Fruit fly (Drosophila melanogaster) whole organism, embryonic: ENCODE measurements around the gene SamDC.
A peak's percentile ranks its signal among the peaks of the same experiment; 100 is the strongest.

Experiments
- CG10274 ChIP-seq: fragments of 200-800 bp; sonication (Bioruptor generic); optimal IDR thresholded peaks from 3 replicates; lab custom pipeline; 2017; ENCODE audit warnings: missing biosample characterization, mild to moderate bottlenecking, missing genetic modification characterization
- CG13287 ChIP-seq: fragments of 200-800 bp; sonication (Bioruptor generic); IDR thresholded peaks from 2 replicates; pipeline ENCODE4 v1.3.6; 2022; ENCODE audit warnings: missing biosample characterization, missing genetic modification characterization; ENCODE audit not compliant: partially characterized antibody
- CG15479 ChIP-seq: fragments of 200-800 bp; sonication (Bioruptor generic); optimal IDR thresholded peaks from 3 replicates; lab custom pipeline; 2019; ENCODE audit warnings: missing biosample characterization, mild to moderate bottlenecking, missing genetic modification characterization, moderate library complexity
- CG16863 ChIP-seq: fragments of 200-800 bp; sonication (Bioruptor generic); optimal IDR thresholded peaks from 3 replicates; lab custom pipeline; 2016; ENCODE audit warnings: missing biosample characterization, missing genetic modification characterization
- CG17186 ChIP-seq: fragments of 200-800 bp; sonication (Bioruptor generic); optimal IDR thresholded peaks from 3 replicates; lab custom pipeline; 2017; ENCODE audit warnings: missing biosample characterization, missing genetic modification reagents, missing genetic modification characterization
- CG17359 ChIP-seq: fragments of 200-800 bp; sonication (Bioruptor generic); optimal IDR thresholded peaks from 3 replicates; lab custom pipeline; 2018; ENCODE audit warnings: missing biosample characterization, mild to moderate bottlenecking, missing genetic modification characterization, moderate library complexity
- CG2889 ChIP-seq: fragments of 200-800 bp; sonication (Bioruptor generic); IDR thresholded peaks from 3 replicates; pipeline ENCODE4 v1.3.6; 2022; ENCODE audit warnings: missing biosample characterization, missing genetic modification characterization
- CG30403 ChIP-seq: fragments of 200-800 bp; sonication (Bioruptor generic); optimal IDR thresholded peaks from 3 replicates; lab custom pipeline; 2016; ENCODE audit warnings: missing biosample characterization, missing genetic modification characterization
- CG31365 ChIP-seq: fragments of 200-800 bp; sonication (Bioruptor generic); optimal IDR thresholded peaks from 2 replicates; lab custom pipeline; 2018; ENCODE audit warnings: missing biosample characterization, mild to moderate bottlenecking, missing genetic modification characterization
- CG32772 ChIP-seq: fragments of 200-800 bp; sonication (Bioruptor generic); IDR thresholded peaks from 2 replicates; pipeline ENCODE4 v1.3.6; 2022; ENCODE audit warnings: missing biosample characterization, missing genetic modification characterization
- CG3407 ChIP-seq: fragments of 200-800 bp; sonication (Bioruptor generic); optimal IDR thresholded peaks from 2 replicates; lab custom pipeline; 2018; ENCODE audit warnings: missing biosample characterization, mild to moderate bottlenecking, missing genetic modification characterization
- CG34224 ChIP-seq: fragments of 200-800 bp; sonication (Bioruptor generic); IDR thresholded peaks from 3 replicates; pipeline ENCODE4 v1.3.6; 2022; ENCODE audit warnings: missing biosample characterization, missing genetic modification characterization; ENCODE audit not compliant: partially characterized antibody
- CG34422 ChIP-seq: fragments of 200-800 bp; sonication (Bioruptor generic); IDR thresholded peaks from 3 replicates; pipeline ENCODE4 v1.3.6; 2022; ENCODE audit warnings: missing biosample characterization, missing genetic modification characterization
- CG3726 ChIP-seq: fragments of 200-800 bp; sonication (Bioruptor generic); IDR thresholded peaks from 3 replicates; pipeline ENCODE4, ENCODE4 v1.3.6; 2022; ENCODE audit warnings: missing biosample characterization, missing genetic modification characterization
- CG4820 ChIP-seq: fragments of 200-800 bp; sonication (Bioruptor generic); optimal IDR thresholded peaks from 3 replicates; lab custom pipeline; 2016; ENCODE audit warnings: missing biosample characterization, missing genetic modification characterization
- CG6689 ChIP-seq: fragments of 200-800 bp; sonication (Bioruptor generic); IDR thresholded peaks from 2 replicates; pipeline ENCODE4 v1.3.6; 2022; ENCODE audit warnings: missing biosample characterization, missing genetic modification characterization
- CG8944 ChIP-seq: fragments of 200-800 bp; sonication (Bioruptor generic); optimal IDR thresholded peaks from 3 replicates; lab custom pipeline; 2016; ENCODE audit warnings: missing biosample characterization, missing genetic modification characterization
- CG9727 ChIP-seq: fragments of 200-800 bp; sonication (Bioruptor generic); optimal IDR thresholded peaks from 3 replicates; lab custom pipeline; 2017; ENCODE audit warnings: missing biosample characterization, mild to moderate bottlenecking, missing genetic modification characterization
- CG9797 ChIP-seq: fragments of 200-800 bp; sonication (Bioruptor generic); optimal IDR thresholded peaks from 3 replicates; lab custom pipeline; 2018; ENCODE audit warnings: missing biosample characterization, mild to moderate bottlenecking, missing genetic modification characterization
- Dek ChIP-seq: fragments of 200-800 bp; sonication (Bioruptor generic); optimal IDR thresholded peaks from 3 replicates; lab custom pipeline; 2019; ENCODE audit warnings: missing biosample characterization, mild to moderate bottlenecking, missing genetic modification characterization, moderate library complexity
- Elba2 ChIP-seq: fragments of 200-800 bp; sonication (Bioruptor generic); optimal IDR thresholded peaks from 3 replicates; lab custom pipeline; 2016; ENCODE audit warnings: missing biosample characterization, missing genetic modification characterization
- Gsc ChIP-seq: fragments of 200-800 bp; sonication (Bioruptor generic); IDR thresholded peaks from 2 replicates; pipeline ENCODE4 v1.3.6; 2022; ENCODE audit warnings: missing biosample characterization, missing genetic modification characterization
- HLH4C ChIP-seq: fragments of 200-800 bp; sonication (Bioruptor generic); IDR thresholded peaks from 3 replicates; pipeline ENCODE4 v1.3.6; 2022; ENCODE audit warnings: missing biosample characterization, missing genetic modification characterization; ENCODE audit not compliant: partially characterized antibody
- Hr78 ChIP-seq, 2 experiments: fragments of 200-800 bp in 1 of 2; fragments of >200 bp in 1 of 2; sonication (Bioruptor generic) in 1 of 2; optimal IDR thresholded peaks; 2 replicates each; lab custom pipeline; 2017 to 2019; ENCODE audit warnings: missing biosample characterization in 2 of 2, missing genetic modification characterization in 2 of 2, mild to moderate bottlenecking in 1 of 2, moderate library complexity in 1 of 2
- Hsf ChIP-seq: fragments of 200-800 bp; sonication (Bioruptor generic); optimal IDR thresholded peaks from 3 replicates; lab custom pipeline; 2016; ENCODE audit warnings: missing biosample characterization, missing genetic modification characterization
- NfI ChIP-seq: fragments of 200-800 bp; sonication (Bioruptor generic); optimal IDR thresholded peaks from 3 replicates; lab custom pipeline; 2018; ENCODE audit warnings: missing biosample characterization, mild to moderate bottlenecking, missing genetic modification characterization, moderate library complexity
- Opbp ChIP-seq: fragments of 200-800 bp; sonication (Bioruptor generic); IDR thresholded peaks from 3 replicates; pipeline ENCODE4 v1.3.6; 2022; ENCODE audit warnings: missing biosample characterization, missing genetic modification characterization; ENCODE audit not compliant: partially characterized antibody
- Rfx ChIP-seq: fragments of 200-800 bp; sonication (Bioruptor generic); IDR thresholded peaks from 2 replicates; pipeline ENCODE4 v1.3.6; 2022; ENCODE audit warnings: missing biosample characterization, missing genetic modification characterization
- Ssrp ChIP-seq: fragments of 200-800 bp; sonication (Bioruptor generic); optimal IDR thresholded peaks from 2 replicates; lab custom pipeline; 2018; ENCODE audit warnings: missing biosample characterization, mild to moderate bottlenecking, missing genetic modification characterization, moderate library complexity
- aop ChIP-seq: fragments of 200-800 bp; sonication (Bioruptor generic); IDR thresholded peaks from 2 replicates; pipeline ENCODE4 v1.3.6; 2022; ENCODE audit warnings: missing biosample characterization, missing genetic modification characterization
- ash1 ChIP-seq: fragments of 200-800 bp; sonication (Bioruptor generic); optimal IDR thresholded peaks from 2 replicates; lab custom pipeline; 2018; ENCODE audit warnings: missing biosample characterization, mild to moderate bottlenecking, missing genetic modification characterization
- br ChIP-seq: fragments of >200 bp; optimal IDR thresholded peaks from 2 replicates; lab custom pipeline; 2017
- cad ChIP-seq: fragments of >200 bp; optimal IDR thresholded peaks from 2 replicates; lab custom pipeline; 2017; ENCODE audit warnings: missing biosample characterization, missing genetic modification characterization
- ci ChIP-seq: fragments of 200-800 bp; sonication (Bioruptor generic); IDR thresholded peaks from 3 replicates; pipeline ENCODE4 v1.3.6; 2022; ENCODE audit warnings: missing biosample characterization, missing genetic modification characterization
- da ChIP-seq: fragments of 200-800 bp; sonication (Bioruptor generic); optimal IDR thresholded peaks from 2 replicates; lab custom pipeline; 2016; ENCODE audit warnings: missing biosample characterization, missing genetic modification characterization
- dati ChIP-seq: fragments of 200-800 bp; sonication (Bioruptor generic); IDR thresholded peaks from 2 replicates; pipeline ENCODE4 v1.3.6; 2022; ENCODE audit warnings: missing biosample characterization, missing genetic modification characterization
- disco-r ChIP-seq: fragments of 200-800 bp; sonication (Bioruptor generic); optimal IDR thresholded peaks from 2 replicates; lab custom pipeline; 2016; ENCODE audit warnings: missing biosample characterization, missing genetic modification characterization
- ewg ChIP-seq: fragments of 200-800 bp; sonication (Bioruptor generic); optimal IDR thresholded peaks from 3 replicates; lab custom pipeline; 2017; ENCODE audit warnings: mild to moderate bottlenecking, missing biosample characterization, missing genetic modification reagents, missing genetic modification characterization
- fd64A ChIP-seq: fragments of 200-800 bp; sonication (Bioruptor generic); optimal IDR thresholded peaks from 3 replicates; lab custom pipeline; 2018; ENCODE audit warnings: missing biosample characterization, mild to moderate bottlenecking, missing genetic modification characterization
- h ChIP-seq: fragments of >200 bp; optimal IDR thresholded peaks from 2 replicates; lab custom pipeline; 2017
- kni ChIP-seq: fragments of 200-800 bp; sonication (Bioruptor generic); optimal IDR thresholded peaks from 3 replicates; lab custom pipeline; 2017; ENCODE audit warnings: mild to moderate bottlenecking, missing biosample characterization, missing genetic modification reagents, missing genetic modification characterization
- lab ChIP-seq: fragments of 200-800 bp; sonication (Bioruptor generic); optimal IDR thresholded peaks from 3 replicates; lab custom pipeline; 2017; ENCODE audit warnings: missing biosample characterization, missing genetic modification characterization, mild to moderate bottlenecking, moderate library complexity, missing genetic modification reagents
- lmd ChIP-seq: fragments of 200-800 bp; sonication (Bioruptor generic); IDR thresholded peaks from 2 replicates; pipeline ENCODE4 v1.3.6; 2022; ENCODE audit warnings: missing biosample characterization, missing genetic modification characterization
- org-1 ChIP-seq: fragments of 200-800 bp; sonication (Bioruptor generic); optimal IDR thresholded peaks from 2 replicates; lab custom pipeline; 2017; ENCODE audit warnings: missing biosample characterization, missing genetic modification characterization
- sc ChIP-seq, 3 experiments: fragments of >200 bp in 2 of 3; fragments of 200-800 bp in 1 of 3; sonication (Bioruptor generic) in 1 of 3; optimal IDR thresholded peaks; 2 replicates in 2 of 3; 3 replicates in 1 of 3; lab custom pipeline; 2017; ENCODE audit warnings: mild to moderate bottlenecking in 1 of 3, missing biosample characterization in 1 of 3, missing genetic modification characterization in 1 of 3, missing genetic modification reagents in 1 of 3
- sr ChIP-seq: fragments of 200-800 bp; sonication (Bioruptor generic); IDR thresholded peaks from 3 replicates; pipeline ENCODE4 v1.3.6; 2022; ENCODE audit warnings: missing biosample characterization, missing genetic modification characterization
- tna ChIP-seq: fragments of 200-800 bp; sonication (Bioruptor generic); IDR thresholded peaks from 2 replicates; pipeline ENCODE4 v1.3.6; 2022; ENCODE audit warnings: missing biosample characterization, missing genetic modification characterization; ENCODE audit not compliant: partially characterized antibody
- trh ChIP-seq: fragments of 200-800 bp; sonication (Bioruptor generic); optimal IDR thresholded peaks from 2 replicates; lab custom pipeline; 2016; ENCODE audit warnings: missing biosample characterization, missing genetic modification characterization
- wek ChIP-seq: fragments of 200-800 bp; sonication (Bioruptor generic); optimal IDR thresholded peaks from 3 replicates; lab custom pipeline; 2018; ENCODE audit warnings: missing biosample characterization, mild to moderate bottlenecking, missing genetic modification characterization, moderate library complexity
- yki ChIP-seq: fragments of >200 bp; optimal IDR thresholded peaks from 3 replicates; lab custom pipeline; 2018

The SamDC gene

dm6 chr2L:10314327-10315210, 24.7 kb upstream of the SamDC start, which contains the start of the genes Usp14 and CG4972 (continued):
- TF ChIP-seq disco-r (GFP tag; lab: Kevin White, UChicago) (no peak), Ssrp (tag; lab: Kevin White, UChicago) (no peak), br (lab: Kevin White, UChicago) (no peak), CG16863 (GFP tag; lab: Kevin White, UChicago) (no peak), CG32772 (GFP tag; lab: Robert Waterston, UW) (no peak), HLH4C (GFP tag; lab: Robert Waterston, UW) (no peak), CG31365 (tag; lab: Kevin White, UChicago) (no peak), lab (GFP tag; lab: Kevin White, UChicago) (no peak), CG17186 (GFP tag; lab: Kevin White, UChicago) (no peak), CG34224 (GFP tag; lab: Robert Waterston, UW) (no peak), aop (GFP tag; lab: Robert Waterston, UW) (no peak), CG15479 (GFP tag; lab: Kevin White, UChicago) (no peak), tna (no peak), CG10274 (GFP tag; lab: Kevin White, UChicago) (no peak), trh (GFP tag; lab: Kevin White, UChicago) (no peak), CG17359 (tag; lab: Kevin White, UChicago) (no peak), sc (optimal IDR thresholded peaks at IDR 0.05; lab: Kevin White, UChicago) (no peak), sc (GFP tag; optimal IDR thresholded peaks at IDR 0.05; lab: Kevin White, UChicago) (no peak), Hsf (GFP tag; lab: Kevin White, UChicago) (no peak), ash1 (GFP tag; lab: Kevin White, UChicago) (no peak), dati (no peak), ewg (peak; percentile 13), CG30403 (peak; percentile 45), cad (GFP tag; lab: Kevin White, UChicago) (no peak), Dek (tag; lab: Kevin White, UChicago) (no peak), CG3726 (GFP tag; lab: Robert Waterston, UW) (no peak), CG2889 (GFP tag; lab: Robert Waterston, UW) (no peak), Elba2 (GFP tag; lab: Kevin White, UChicago) (peak; percentile 3), kni (GFP tag; lab: Kevin White, UChicago) (no peak), CG9727 (GFP tag; lab: Kevin White, UChicago) (no peak), Opbp (GFP tag; lab: Robert Waterston, UW) (no peak), yki (lab: Kevin White, UChicago) (no peak), sr (GFP tag; lab: Robert Waterston, UW) (no peak), h (lab: Kevin White, UChicago) (no peak), fd64A (no peak), CG13287 (GFP tag; lab: Robert Waterston, UW) (peak; percentile 23; the same call in 1 of the 2 replicates), da (GFP tag; lab: Kevin White, UChicago) (no peak), NfI (no peak), lmd (GFP tag; lab: Robert Waterston, UW) (no peak), Hr78 (GFP tag; optimal IDR thresholded peaks at IDR 0.05; lab: Kevin White, UChicago) (no peak), CG9797 (no peak), CG3407 (GFP tag; lab: Kevin White, UChicago) (no peak), CG8944 (GFP tag; lab: Kevin White, UChicago) (no peak), Rfx (GFP tag; lab: Robert Waterston, UW) (no peak), wek (no peak), org-1 (GFP tag; lab: Kevin White, UChicago) (no peak), ci (GFP tag; lab: Robert Waterston, UW) (no peak), CG34422 (GFP tag; lab: Robert Waterston, UW) (0 out of 3 replicates have a peak, but pooled peaks have one; percentile 15), Gsc (GFP tag; lab: Robert Waterston, UW) (no peak), CG4820 (no peak), CG6689 (GFP tag; lab: Robert Waterston, UW) (no peak)
